Worm (Caenorhabditis elegans) whole organism, young adult: ENCODE results near the gene Y47D7A.6.

ENCODE experiments used
- B0336.3 ChIP-seq: fragments of 200-800 bp; sonication (Bioruptor generic); IDR thresholded peaks from 2 replicates; pipeline ENCODE4 v1.3.6; 2022; ENCODE audit warnings: missing genetic modification characterization, missing compliant biosample characterization
- D2030.7 ChIP-seq: fragments of 200-800 bp; sonication (Bioruptor generic); IDR thresholded peaks from 2 replicates; pipeline ENCODE4 v1.3.6; 2022; ENCODE audit warnings: missing genetic modification reagents, missing genetic modification characterization, missing compliant biosample characterization
- F55B11.4 ChIP-seq: sonication (generic microtip); optimal IDR thresholded peaks from 2 replicates; lab custom pipeline; 2016; ENCODE audit warnings: missing compliant biosample characterization, missing genetic modification characterization, borderline replicate concordance; ENCODE audit not compliant: insufficient read depth
- Y67H2A.10 ChIP-seq: fragments of 200-800 bp; sonication (Bioruptor generic); conservative IDR thresholded peaks from 2 replicates; pipeline ENCODE4 v1.3.6; 2022; ENCODE audit warnings: missing genetic modification reagents, missing genetic modification characterization, missing compliant biosample characterization
- Y79H2A.3 ChIP-seq: fragments of 200-800 bp; sonication (Bioruptor generic); conservative IDR thresholded peaks from 2 replicates; pipeline ENCODE4 v1.3.6; 2022; ENCODE audit warnings: missing genetic modification reagents, missing genetic modification characterization, missing compliant biosample characterization
- aptf-3 ChIP-seq: fragments of 200-800 bp; sonication (Bioruptor generic); IDR thresholded peaks from 2 replicates; pipeline ENCODE4 v1.3.6; 2022; ENCODE audit warnings: missing genetic modification characterization, missing compliant biosample characterization
- bed-1 ChIP-seq: fragments of 200-800 bp; sonication (Bioruptor generic); IDR thresholded peaks from 2 replicates; pipeline ENCODE4 v1.3.6; 2022; ENCODE audit warnings: missing genetic modification reagents, missing genetic modification characterization, missing compliant biosample characterization
- ccch-3 ChIP-seq: fragments of 200-800 bp; sonication (Bioruptor generic); optimal IDR thresholded peaks from 2 replicates; lab custom pipeline; 2018; ENCODE audit warnings: mild to moderate bottlenecking, missing genetic modification characterization, missing compliant biosample characterization
- cebp-2 ChIP-seq: fragments of 200-800 bp; sonication (Bioruptor generic); IDR thresholded peaks from 2 replicates; pipeline ENCODE4 v1.3.6; 2022; ENCODE audit warnings: missing genetic modification characterization, missing compliant biosample characterization
- ceh-27 ChIP-seq: fragments of 200-800 bp; sonication (Bioruptor generic); optimal IDR thresholded peaks from 2 replicates; lab custom pipeline; 2018; ENCODE audit warnings: mild to moderate bottlenecking, missing genetic modification characterization, moderate library complexity, missing compliant biosample characterization
- ceh-40 ChIP-seq: fragments of 200-800 bp; sonication (Bioruptor generic); IDR thresholded peaks from 2 replicates; pipeline ENCODE4 v1.3.6; 2022; ENCODE audit warnings: missing genetic modification characterization, missing compliant biosample characterization
- ceh-58 ChIP-seq: fragments of 200-800 bp; sonication (Bioruptor generic); IDR thresholded peaks from 2 replicates; pipeline ENCODE4 v1.3.6; 2022; ENCODE audit warnings: missing genetic modification characterization, missing compliant biosample characterization
- chd-7 ChIP-seq: sonication (generic microtip); optimal IDR thresholded peaks from 2 replicates; lab custom pipeline; 2016; ENCODE audit warnings: mild to moderate bottlenecking, missing genetic modification characterization, moderate library complexity, missing compliant biosample characterization
- dox-1 ChIP-seq: fragments of 200-800 bp; sonication (Bioruptor generic); IDR thresholded peaks from 2 replicates; pipeline ENCODE4 v1.3.6; 2022; ENCODE audit warnings: missing genetic modification reagents, missing genetic modification characterization, missing compliant biosample characterization
- dpl-1 ChIP-seq: fragments of 150-350 bp; optimal IDR thresholded peaks from 2 replicates; lab custom pipeline; 2014; ENCODE audit warnings: missing biosample characterization, missing genetic modification reagents, missing genetic modification characterization
- ekl-4 ChIP-seq: fragments of 200-800 bp; sonication (Bioruptor generic); IDR thresholded peaks from 2 replicates; pipeline ENCODE4 v1.3.6; 2022; ENCODE audit warnings: missing genetic modification reagents, missing genetic modification characterization, missing compliant biosample characterization
- fkh-3 ChIP-seq: sonication (generic microtip); optimal IDR thresholded peaks from 2 replicates; lab custom pipeline; 2016; ENCODE audit warnings: mild to moderate bottlenecking, missing genetic modification characterization, missing compliant biosample characterization
- gei-17 ChIP-seq: fragments of 200-800 bp; sonication (Bioruptor generic); optimal IDR thresholded peaks from 2 replicates; lab custom pipeline; 2018; ENCODE audit warnings: mild to moderate bottlenecking, missing genetic modification characterization, missing compliant biosample characterization
- hlh-26 ChIP-seq: fragments of 200-800 bp; sonication (Bioruptor generic); conservative IDR thresholded peaks from 2 replicates; pipeline ENCODE4 v1.3.6; 2022; ENCODE audit warnings: missing genetic modification reagents, missing genetic modification characterization, missing compliant biosample characterization
- hmg-1.2 ChIP-seq: fragments of 200-800 bp; sonication (Bioruptor generic); IDR thresholded peaks from 2 replicates; pipeline ENCODE4 v1.3.6; 2022; ENCODE audit warnings: missing genetic modification reagents, missing genetic modification characterization, missing compliant biosample characterization
- hrde-1 ChIP-seq: sonication (generic microtip); optimal IDR thresholded peaks from 2 replicates; lab custom pipeline; 2016; ENCODE audit warnings: missing genetic modification characterization, mild to moderate bottlenecking, missing compliant biosample characterization, moderate library complexity, missing genotype, missing genetic modification reagents, borderline replicate concordance
- hsf-1 ChIP-seq: fragments of 200-800 bp; sonication (Bioruptor generic); IDR thresholded peaks from 2 replicates; pipeline ENCODE4 v1.3.6; 2022; ENCODE audit warnings: missing genetic modification reagents, missing genetic modification characterization, missing compliant biosample characterization
- lag-1 ChIP-seq: fragments of 200-800 bp; sonication (Bioruptor generic); IDR thresholded peaks from 2 replicates; pipeline ENCODE4 v1.3.6; 2022; ENCODE audit warnings: missing genetic modification reagents, missing genetic modification characterization, missing compliant biosample characterization
- let-526 ChIP-seq: fragments of 200-800 bp; sonication (Bioruptor generic); IDR thresholded peaks from 2 replicates; pipeline ENCODE4 v1.3.6; 2022; ENCODE audit warnings: missing genetic modification reagents, missing genetic modification characterization, missing compliant biosample characterization
- lin-26 ChIP-seq: fragments of 200-800 bp; sonication (Bioruptor generic); IDR thresholded peaks from 2 replicates; pipeline ENCODE4 v1.3.6; 2022; ENCODE audit warnings: missing genetic modification reagents, missing genetic modification characterization, missing compliant biosample characterization
- lsy-27 ChIP-seq: sonication (generic microtip); optimal IDR thresholded peaks from 2 replicates; lab custom pipeline; 2017; ENCODE audit warnings: missing genetic modification characterization, mild to moderate bottlenecking, missing compliant biosample characterization, antibody characterized with exemption, missing genotype, borderline replicate concordance; ENCODE audit not compliant: insufficient read depth
- mcd-1 ChIP-seq: fragments of 200-800 bp; sonication (Bioruptor generic); IDR thresholded peaks from 2 replicates; pipeline ENCODE4 v1.3.6; 2022; ENCODE audit warnings: missing genetic modification reagents, missing genetic modification characterization, missing compliant biosample characterization
- nhr-90 ChIP-seq: sonication (generic microtip); optimal IDR thresholded peaks from 2 replicates; lab custom pipeline; 2016; ENCODE audit warnings: missing genotype, mild to moderate bottlenecking, missing genetic modification characterization, missing compliant biosample characterization
- rec-8 ChIP-seq, 2 experiments: sonication (generic microtip); optimal IDR thresholded peaks; 2 replicates each; lab custom pipeline; 2016; ENCODE audit warnings: mild to moderate bottlenecking in 2 of 2, missing genetic modification characterization in 2 of 2, missing genetic modification reagents in 2 of 2, missing genotype in 2 of 2, missing biosample characterization in 1 of 2, missing compliant biosample characterization in 1 of 2, moderate library complexity in 1 of 2
- rpc-1 ChIP-seq, 2 experiments: fragments of 150-350 bp in 1 of 2; sonication (generic microtip) in 1 of 2; optimal IDR thresholded peaks; 2 replicates each; lab custom pipeline; 2014 to 2018; ENCODE audit warnings: missing biosample characterization in 1 of 2, missing genetic modification characterization in 1 of 2, missing genetic modification reagents in 1 of 2, missing genotype in 1 of 2
- sea-2 ChIP-seq: fragments of 200-800 bp; sonication (Bioruptor generic); IDR thresholded peaks from 2 replicates; pipeline ENCODE4 v1.3.6; 2022; ENCODE audit warnings: missing genetic modification characterization, missing compliant biosample characterization
- snpc-1.1 ChIP-seq: sonication (generic microtip); optimal IDR thresholded peaks from 2 replicates; lab custom pipeline; 2017; ENCODE audit warnings: missing genetic modification characterization, mild to moderate bottlenecking, missing compliant biosample characterization, antibody characterized with exemption, moderate library complexity, missing genotype, missing genetic modification reagents; ENCODE audit not compliant: insufficient read depth
- ztf-18 ChIP-seq: sonication (generic microtip); optimal IDR thresholded peaks from 2 replicates; lab custom pipeline; 2016; ENCODE audit warnings: missing genotype, mild to moderate bottlenecking, missing genetic modification characterization, missing compliant biosample characterization
- ztf-22 ChIP-seq: fragments of 200-800 bp; sonication (Bioruptor generic); optimal IDR thresholded peaks from 2 replicates; lab custom pipeline; 2018; ENCODE audit warnings: mild to moderate bottlenecking, missing genetic modification characterization, moderate library complexity, missing compliant biosample characterization
- ztf-28 ChIP-seq: fragments of 200-800 bp; sonication (Bioruptor generic); IDR thresholded peaks from 2 replicates; pipeline ENCODE4 v1.3.6; 2022; ENCODE audit warnings: missing genetic modification reagents, missing genetic modification characterization, missing compliant biosample characterization

The Y47D7A.6 gene

ce11 chrV:4411714-4412113 is 6.3 kb downstream of the Y47D7A.6 start, which contains the start of gene Y47D7A.17 (continued):
- TF ChIP-seq ceh-40 (no peak), cebp-2 (GFP tag; lab: Robert Waterston, UW) (no peak), hmg-1.2 (no peak), ceh-27 (GFP tag; lab: Kevin White, UChicago) (no peak), F55B11.4 (tag; lab: Kevin White, UChicago) (no peak), ztf-18 (tag; lab: Kevin White, UChicago) (no peak), chd-7 (tag; lab: Kevin White, UChicago) (no peak), ztf-22 (GFP tag; lab: Kevin White, UChicago) (no peak)

DNA sequence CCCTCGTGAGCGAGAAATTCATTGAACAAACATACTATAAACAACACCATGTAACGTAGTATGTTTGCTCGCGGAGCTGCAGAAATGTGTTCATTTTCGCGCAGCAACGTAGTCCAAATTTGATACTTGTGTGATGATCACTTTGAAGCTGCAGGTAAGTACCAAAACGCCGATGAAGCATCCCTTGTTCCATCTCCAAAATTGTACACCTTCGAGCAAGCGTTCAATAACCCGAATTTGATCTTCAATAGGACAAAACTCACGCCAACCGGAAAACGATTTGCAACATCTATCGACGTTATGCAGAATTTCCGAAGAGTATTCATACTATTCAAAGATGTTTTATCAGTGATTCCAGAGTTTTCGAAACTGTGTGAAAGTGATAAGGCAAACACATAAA is 7.4 kb downstream of the Y47D7A.6 start, which contains the start of gene Y47D7A.3:
Gene Y47D7A.3 (plus strand): TSS at position 301 of the 400 bp plus-strand sequence.
- TF ChIP-seq Y79H2A.3 (GFP tag; lab: Robert Waterston, UW) (no peak), Y67H2A.10 (GFP tag; lab: Robert Waterston, UW) (no peak), hlh-26 (GFP tag; lab: Robert Waterston, UW) (no peak), hsf-1 (GFP tag; lab: Robert Waterston, UW) (no peak), ekl-4 (GFP tag; lab: Robert Waterston, UW) (no peak), rpc-1 (optimal IDR thresholded peaks at IDR 0.05; lab: Kevin White, UChicago) (no peak), rpc-1 (tag; optimal IDR thresholded peaks at IDR 0.05; lab: Kevin White, UChicago) (no peak), ceh-58 (GFP tag; lab: Robert Waterston, UW) (no peak), D2030.7 (GFP tag; lab: Robert Waterston, UW) (no peak), hrde-1 (tag; lab: Kevin White, UChicago) (no peak), bed-1 (GFP tag; lab: Robert Waterston, UW) (no peak), lag-1 (GFP tag; lab: Robert Waterston, UW) (no peak), rec-8 (tag; optimal IDR thresholded peaks at IDR 0.05; lab: Kevin White, UChicago) (no peak), ceh-27 (GFP tag; lab: Kevin White, UChicago) (no peak), lin-26 (GFP tag; lab: Robert Waterston, UW) (no peak)

DNA sequence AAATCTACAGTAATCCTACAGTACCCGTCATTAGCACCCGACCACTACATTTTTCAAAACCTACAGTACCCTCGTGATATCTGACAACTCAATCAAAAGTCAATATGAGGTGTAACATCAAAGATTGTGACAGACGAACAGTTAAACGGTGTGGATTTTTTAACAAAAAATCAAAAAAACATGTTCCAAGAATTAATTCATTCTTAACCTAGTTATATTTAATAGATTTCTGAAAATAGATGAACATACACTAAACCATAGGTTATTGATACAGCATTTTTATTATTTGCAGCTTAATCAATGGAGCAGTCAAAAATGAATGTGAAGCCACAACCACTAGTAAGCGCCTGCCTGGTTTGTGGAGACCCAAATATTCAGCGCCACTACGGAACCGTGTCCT is 10.5 kb downstream of the Y47D7A.6 start, which contains the start of gene nhr-118:
Gene nhr-118 (plus strand): TSS at position 301 of the 400 bp plus-strand sequence.
- TF ChIP-seq lsy-27 (tag; lab: Kevin White, UChicago) (no peak), hrde-1 (tag; lab: Kevin White, UChicago) (no peak), B0336.3 (no peak), fkh-3 (tag; lab: Kevin White, UChicago) (no peak), mcd-1 (no peak), snpc-1.1 (tag; lab: Kevin White, UChicago) (no peak), sea-2 (GFP tag; lab: Robert Waterston, UW) (no peak), let-526 (GFP tag; lab: Robert Waterston, UW) (no peak), ccch-3 (GFP tag; lab: Kevin White, UChicago) (no peak), gei-17 (GFP tag; lab: Kevin White, UChicago) (no peak), dpl-1 (GFP tag; lab: Kevin White, UChicago) (no peak), ztf-28 (GFP tag; lab: Robert Waterston, UW) (no peak), aptf-3 (GFP tag; lab: Robert Waterston, UW) (no peak), dox-1 (GFP tag; lab: Robert Waterston, UW) (no peak), nhr-90 (tag; lab: Kevin White, UChicago) (no peak)
- TF ChIP-seq, all 124 proteins: peak for 0
